Worm (Caenorhabditis elegans) whole organism, late embryonic: ENCODE data around the gene mthf-1.

Source experiments
- elt-4 ChIP-seq: sonication (generic microtip); optimal IDR thresholded peaks from 2 replicates; lab custom pipeline; 2016; ENCODE audit warnings: missing genetic modification characterization, missing compliant biosample characterization
- hlh-8 ChIP-seq: sonication (generic microtip); optimal IDR thresholded peaks from 2 replicates; lab custom pipeline; 2016; ENCODE audit warnings: missing genotype, missing genetic modification characterization, missing compliant biosample characterization
- nhr-11 ChIP-seq: fragments of 150-350 bp; optimal IDR thresholded peaks from 2 replicates; lab custom pipeline; 2014; ENCODE audit warnings: missing biosample characterization, missing genetic modification characterization
- pat-9 ChIP-seq: fragments of 200-800 bp; sonication (Bioruptor generic); optimal IDR thresholded peaks from 2 replicates; lab custom pipeline; 2018; ENCODE audit warnings: mild to moderate bottlenecking, missing genetic modification characterization, moderate library complexity, missing compliant biosample characterization
- syd-9 ChIP-seq: sonication (generic microtip); optimal IDR thresholded peaks from 2 replicates; lab custom pipeline; 2016; ENCODE audit warnings: mild to moderate bottlenecking, missing genetic modification characterization, moderate library complexity, missing compliant biosample characterization

ce11 chrII:7825107-7825506 lies 47.5 kb upstream of the mthf-1 start, which contains the start of gene srw-62:
- TF ChIP-seq nhr-11 (no peak), pat-9 (no peak), elt-4 (no peak), syd-9 (no peak), hlh-8 (no peak)
